Fruit fly (Drosophila melanogaster) whole organism, prepupa: ENCODE results near the gene CG1774.

Source experiments
- Blimp-1 ChIP-seq: fragments of 200-800 bp; sonication (Bioruptor generic); optimal IDR thresholded peaks from 3 replicates; lab custom pipeline; 2017; ENCODE audit warnings: missing biosample characterization, missing genetic modification characterization, mild to moderate bottlenecking, moderate library complexity, missing genetic modification reagents
- CG10631 ChIP-seq: fragments of 200-800 bp; sonication (Bioruptor generic); optimal IDR thresholded peaks from 2 replicates; lab custom pipeline; 2016; ENCODE audit warnings: missing biosample characterization, missing genetic modification characterization
- CG10669 ChIP-seq: fragments of 200-800 bp; sonication (Bioruptor generic); optimal IDR thresholded peaks from 3 replicates; lab custom pipeline; 2018; ENCODE audit warnings: missing biosample characterization, mild to moderate bottlenecking, missing genetic modification characterization, moderate library complexity
- CG11294 ChIP-seq: fragments of 200-800 bp; sonication (Bioruptor generic); IDR thresholded peaks from 2 replicates; pipeline ENCODE4 v1.3.6; 2022; ENCODE audit warnings: missing biosample characterization, missing genetic modification characterization
- CG11762 ChIP-seq: fragments of 200-800 bp; sonication (Bioruptor generic); optimal IDR thresholded peaks from 3 replicates; lab custom pipeline; 2016; ENCODE audit warnings: missing biosample characterization, missing genetic modification characterization; ENCODE audit not compliant: insufficient read depth
- CG11902 ChIP-seq: fragments of 200-800 bp; sonication (Bioruptor generic); optimal IDR thresholded peaks from 3 replicates; lab custom pipeline; 2016; ENCODE audit warnings: missing biosample characterization, missing genetic modification characterization
- CG15336 ChIP-seq: fragments of 200-800 bp; sonication (Bioruptor generic); IDR thresholded peaks from 2 replicates; pipeline ENCODE4 v1.3.6; 2022; ENCODE audit warnings: missing biosample characterization, missing genetic modification characterization
- CG1621 ChIP-seq: fragments of 200-800 bp; sonication (Bioruptor generic); optimal IDR thresholded peaks from 3 replicates; lab custom pipeline; 2018; ENCODE audit warnings: missing biosample characterization, mild to moderate bottlenecking, missing genetic modification characterization
- CG16779 ChIP-seq: fragments of 200-800 bp; sonication (Bioruptor generic); optimal IDR thresholded peaks from 3 replicates; lab custom pipeline; 2017; ENCODE audit warnings: missing biosample characterization, mild to moderate bottlenecking, missing genetic modification characterization
- CG3032 ChIP-seq: fragments of 200-800 bp; optimal IDR thresholded peaks from 2 replicates; lab custom pipeline; 2019; ENCODE audit warnings: missing biosample characterization, mild to moderate bottlenecking, missing genetic modification characterization, moderate library complexity
- CG31627 ChIP-seq: fragments of 200-800 bp; sonication (Bioruptor generic); optimal IDR thresholded peaks from 3 replicates; lab custom pipeline; 2016; ENCODE audit warnings: missing biosample characterization, missing genetic modification characterization
- CG32006 ChIP-seq: fragments of 200-800 bp; sonication (Bioruptor generic); optimal IDR thresholded peaks from 3 replicates; lab custom pipeline; 2017; ENCODE audit warnings: missing biosample characterization, mild to moderate bottlenecking, missing genetic modification characterization
- CG34406 ChIP-seq: fragments of 200-800 bp; sonication (Bioruptor generic); optimal IDR thresholded peaks from 3 replicates; lab custom pipeline; 2016; ENCODE audit warnings: missing biosample characterization, missing genetic modification characterization
- CG3919 ChIP-seq: fragments of 200-800 bp; sonication (Bioruptor generic); optimal IDR thresholded peaks from 3 replicates; lab custom pipeline; 2016; ENCODE audit warnings: missing biosample characterization, missing genetic modification characterization
- CG4318 ChIP-seq: fragments of 200-800 bp; sonication (Bioruptor generic); optimal IDR thresholded peaks from 3 replicates; lab custom pipeline; 2017; ENCODE audit warnings: missing biosample characterization, mild to moderate bottlenecking, missing genetic modification characterization
- CG6163 ChIP-seq: fragments of 200-800 bp; sonication (Bioruptor generic); IDR thresholded peaks from 3 replicates; pipeline ENCODE4 v1.3.6; 2022; ENCODE audit warnings: missing biosample characterization, missing genetic modification characterization
- CG6276 ChIP-seq: fragments of 200-800 bp; sonication (Bioruptor generic); optimal IDR thresholded peaks from 2 replicates; lab custom pipeline; 2017; ENCODE audit warnings: missing biosample characterization, mild to moderate bottlenecking, missing genetic modification characterization
- CG6792 ChIP-seq: fragments of 200-800 bp; sonication (Bioruptor generic); optimal IDR thresholded peaks from 3 replicates; lab custom pipeline; 2016; ENCODE audit warnings: missing biosample characterization, missing genetic modification characterization
- CG6808 ChIP-seq: fragments of 200-800 bp; sonication (Bioruptor generic); optimal IDR thresholded peaks from 3 replicates; lab custom pipeline; 2017; ENCODE audit warnings: missing biosample characterization, missing genetic modification characterization, mild to moderate bottlenecking, moderate library complexity, missing genetic modification reagents
- CG6854 ChIP-seq: fragments of 200-800 bp; sonication (Bioruptor generic); optimal IDR thresholded peaks from 2 replicates; lab custom pipeline; 2017; ENCODE audit warnings: missing biosample characterization, mild to moderate bottlenecking, missing genetic modification characterization
- CG7368 ChIP-seq: fragments of 200-800 bp; sonication (Bioruptor generic); optimal IDR thresholded peaks from 3 replicates; lab custom pipeline; 2016; ENCODE audit warnings: missing biosample characterization, missing genetic modification characterization
- CG8119 ChIP-seq: fragments of 200-800 bp; sonication (Bioruptor generic); IDR thresholded peaks from 3 replicates; pipeline ENCODE4 v1.3.6; 2022; ENCODE audit warnings: missing biosample characterization, missing genetic modification characterization
- CG8319 ChIP-seq: fragments of 200-800 bp; sonication (Bioruptor generic); optimal IDR thresholded peaks from 3 replicates; lab custom pipeline; 2016; ENCODE audit warnings: missing biosample characterization, missing genetic modification characterization
- CG8632 ChIP-seq: fragments of 200-800 bp; sonication (Bioruptor generic); optimal IDR thresholded peaks from 3 replicates; lab custom pipeline; 2016; ENCODE audit warnings: missing biosample characterization, missing genetic modification characterization
- Eip75B ChIP-seq: fragments of 200-800 bp; sonication (Bioruptor generic); optimal IDR thresholded peaks from 3 replicates; lab custom pipeline; 2016; ENCODE audit warnings: missing biosample characterization, missing genetic modification characterization
- Eip78C ChIP-seq: fragments of 200-800 bp; sonication (Bioruptor generic); peaks from one replicate; lab custom pipeline; 2016; ENCODE audit warnings: missing biosample characterization, missing genetic modification characterization
- Ets21C ChIP-seq: fragments of 200-800 bp; sonication (Bioruptor generic); optimal IDR thresholded peaks from 3 replicates; lab custom pipeline; 2016; ENCODE audit warnings: missing biosample characterization, missing genetic modification characterization
- Ets96B ChIP-seq: fragments of 200-800 bp; optimal IDR thresholded peaks from 2 replicates; lab custom pipeline; 2019; ENCODE audit warnings: missing biosample characterization, mild to moderate bottlenecking, missing genetic modification characterization, moderate library complexity
- Hr38 ChIP-seq: sonication (Bioruptor generic); optimal IDR thresholded peaks from 2 replicates; lab custom pipeline; 2016; ENCODE audit warnings: missing biosample characterization, missing genetic modification characterization
- Hr39 ChIP-seq: fragments of 200-800 bp; sonication (Bioruptor generic); optimal IDR thresholded peaks from 2 replicates; lab custom pipeline; 2016; ENCODE audit warnings: missing biosample characterization, missing genetic modification characterization
- Hr4 ChIP-seq: fragments of 200-800 bp; sonication (Bioruptor generic); optimal IDR thresholded peaks from 3 replicates; lab custom pipeline; 2016; ENCODE audit warnings: missing biosample characterization, missing genetic modification characterization
- Lpt ChIP-seq: fragments of 200-800 bp; sonication (Bioruptor generic); optimal IDR thresholded peaks from 3 replicates; lab custom pipeline; 2016; ENCODE audit warnings: missing biosample characterization, missing genetic modification characterization
- Met ChIP-seq: fragments of 200-800 bp; sonication (Bioruptor generic); optimal IDR thresholded peaks from 3 replicates; lab custom pipeline; 2016; ENCODE audit warnings: missing biosample characterization, missing genetic modification characterization
- OdsH ChIP-seq: fragments of 200-800 bp; sonication (Bioruptor generic); optimal IDR thresholded peaks from 3 replicates; lab custom pipeline; 2016; ENCODE audit warnings: missing biosample characterization, missing genetic modification characterization
- Smox ChIP-seq: fragments of 200-800 bp; sonication (Bioruptor generic); optimal IDR thresholded peaks from 3 replicates; lab custom pipeline; 2016; ENCODE audit warnings: missing biosample characterization, missing genetic modification characterization
- Sox102F ChIP-seq: fragments of 200-800 bp; sonication (Bioruptor generic); optimal IDR thresholded peaks from 2 replicates; lab custom pipeline; 2016; ENCODE audit warnings: missing biosample characterization, mild to moderate bottlenecking, missing genetic modification characterization
- Sox14 ChIP-seq: fragments of 200-800 bp; sonication (Bioruptor generic); optimal IDR thresholded peaks from 3 replicates; lab custom pipeline; 2016; ENCODE audit warnings: missing biosample characterization, missing genetic modification characterization
- acj6 ChIP-seq: fragments of 200-800 bp; sonication (Bioruptor generic); optimal IDR thresholded peaks from 3 replicates; lab custom pipeline; 2016; ENCODE audit warnings: missing biosample characterization, missing genetic modification characterization
- cyc ChIP-seq: fragments of 200-800 bp; sonication (Bioruptor generic); optimal IDR thresholded peaks from 3 replicates; lab custom pipeline; 2016; ENCODE audit warnings: missing biosample characterization, missing genetic modification characterization
- dac ChIP-seq: fragments of 200-800 bp; sonication (Bioruptor generic); optimal IDR thresholded peaks from 2 replicates; lab custom pipeline; 2017; ENCODE audit warnings: missing biosample characterization, mild to moderate bottlenecking, missing genetic modification characterization
- dsx ChIP-seq: fragments of 200-800 bp; optimal IDR thresholded peaks from 3 replicates; lab custom pipeline; 2019; ENCODE audit warnings: missing biosample characterization, mild to moderate bottlenecking, missing genetic modification characterization, moderate library complexity; ENCODE audit not compliant: poor library complexity, severe bottlenecking
- eg ChIP-seq: fragments of 200-800 bp; sonication (Bioruptor generic); IDR thresholded peaks from 3 replicates; pipeline ENCODE4 v1.3.6; 2022; ENCODE audit warnings: missing biosample characterization, missing genetic modification characterization
- fd59A ChIP-seq: fragments of 200-800 bp; sonication (Bioruptor generic); optimal IDR thresholded peaks from 2 replicates; lab custom pipeline; 2017; ENCODE audit warnings: missing biosample characterization, mild to moderate bottlenecking, missing genetic modification characterization, missing genetic modification reagents
- fd85E ChIP-seq: fragments of 200-800 bp; sonication (Bioruptor generic); optimal IDR thresholded peaks from 3 replicates; lab custom pipeline; 2016; ENCODE audit warnings: missing biosample characterization, missing genetic modification characterization
- fkh ChIP-seq: fragments of 200-800 bp; sonication (Bioruptor generic); optimal IDR thresholded peaks from 3 replicates; lab custom pipeline; 2017; ENCODE audit warnings: missing biosample characterization, mild to moderate bottlenecking, missing genetic modification characterization, moderate library complexity
- lz ChIP-seq: fragments of 200-800 bp; sonication (Bioruptor generic); optimal IDR thresholded peaks from 3 replicates; lab custom pipeline; 2016; ENCODE audit warnings: missing biosample characterization, missing genetic modification characterization
- net ChIP-seq: fragments of 200-800 bp; sonication (Bioruptor generic); optimal IDR thresholded peaks from 3 replicates; lab custom pipeline; 2016; ENCODE audit warnings: missing biosample characterization, missing genetic modification characterization
- pdm3 ChIP-seq: fragments of 200-800 bp; sonication (Bioruptor generic); optimal IDR thresholded peaks from 3 replicates; lab custom pipeline; 2016; ENCODE audit warnings: missing biosample characterization, missing genetic modification characterization
- salr ChIP-seq, 2 experiments: fragments of 200-800 bp; sonication (Bioruptor generic); optimal IDR thresholded peaks; 3 replicates each; lab custom pipeline; 2016 to 2018; ENCODE audit warnings: missing biosample characterization in 2 of 2, missing genetic modification characterization in 2 of 2, mild to moderate bottlenecking in 1 of 2
- ss ChIP-seq, 2 experiments: fragments of 200-800 bp; sonication (Bioruptor generic); optimal IDR thresholded peaks; 2 replicates in 1 of 2; 3 replicates in 1 of 2; lab custom pipeline; 2017 to 2018; ENCODE audit warnings: mild to moderate bottlenecking in 2 of 2, missing biosample characterization in 2 of 2, missing genetic modification characterization in 2 of 2, moderate library complexity in 1 of 2
- svp ChIP-seq: fragments of 200-800 bp; sonication (Bioruptor generic); peaks from one replicate; lab custom pipeline; 2016; ENCODE audit warnings: missing biosample characterization, missing genetic modification characterization
- vri ChIP-seq: fragments of 200-800 bp; sonication (Bioruptor generic); optimal IDR thresholded peaks from 3 replicates; lab custom pipeline; 2016; ENCODE audit warnings: missing biosample characterization, mild to moderate bottlenecking, missing genetic modification characterization

Gene CG1774

DNA sequence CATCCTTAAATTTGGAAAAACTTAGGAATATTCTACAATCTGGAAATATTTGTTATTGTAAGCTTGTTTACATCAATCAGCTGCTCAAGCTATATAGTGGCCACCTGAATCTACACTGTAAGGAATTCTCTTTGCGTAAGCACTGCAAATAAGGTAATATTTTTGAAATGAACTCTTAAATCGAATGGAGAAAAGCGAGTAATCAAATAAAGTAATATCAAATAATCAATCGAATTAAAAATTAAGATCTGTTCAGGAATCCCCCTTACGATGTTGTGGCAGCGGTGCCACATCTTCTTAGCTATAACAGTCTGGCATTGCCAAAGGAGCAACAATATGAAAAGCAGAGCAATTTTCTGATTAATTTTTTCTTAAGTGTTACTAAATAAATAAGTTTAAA, 23.4 kb downstream of the CG1774 start, which contains the start of the genes Mnat9 and CG1792:
Gene Mnat9 (minus strand): TSS at position 160 of the 400 bp plus-strand sequence.
Gene CG1792 (plus strand): TSS at position 303 of the 400 bp plus-strand sequence.
- TF ChIP-seq CG6792 (GFP tag; lab: Kevin White, UChicago) (peak; percentile 98), Eip78C (GFP tag; lab: Kevin White, UChicago) (peak; percentile 100), Eip75B (GFP tag; lab: Kevin White, UChicago) (peak; percentile 99), Hr39 (peak; percentile 99), dsx (GFP tag; lab: Kevin White, UChicago) (peak; percentile 98), Blimp-1 (peak; percentile 89), CG8632 (GFP tag; lab: Kevin White, UChicago) (peak; percentile 98), Hr4 (peak; percentile 99), CG11762 (GFP tag; lab: Kevin White, UChicago) (peak; percentile 98), CG31627 (peak; percentile 99), CG6854 (GFP tag; lab: Kevin White, UChicago) (peak; percentile 94), CG10669 (GFP tag; lab: Kevin White, UChicago) (peak; percentile 99), CG8119 (peak; percentile 98), ss (GFP tag; optimal IDR thresholded peaks at IDR 0.05; lab: Kevin White, UChicago) (peak; percentile 90 to 95), pdm3 (GFP tag; lab: Kevin White, UChicago) (peak; percentile 100), CG8319 (peak; percentile 99), CG3919 (GFP tag; lab: Kevin White, UChicago) (peak; percentile 99), CG32006 (GFP tag; lab: Kevin White, UChicago) (peak; percentile 99), Lpt (peak; percentile 99), Hr38 (GFP tag; lab: Kevin White, UChicago) (peak; percentile 96), eg (GFP tag; lab: Robert Waterston, UW) (peak; percentile 100), Smox (GFP tag; lab: Kevin White, UChicago) (peak; percentile 99), Ets96B (tag; lab: Kevin White, UChicago) (peak; percentile 99), fkh (GFP tag; lab: Kevin White, UChicago) (peak; percentile 95), lz (GFP tag; lab: Kevin White, UChicago) (peak; percentile 99), Sox14 (GFP tag; lab: Kevin White, UChicago) (peak; percentile 100), CG34406 (GFP tag; lab: Kevin White, UChicago) (peak; percentile 99), CG6276 (GFP tag; lab: Kevin White, UChicago) (peak; percentile 96), net (GFP tag; lab: Kevin White, UChicago) (peak; percentile 99), acj6 (GFP tag; lab: Kevin White, UChicago) (peak; percentile 99), CG4318 (GFP tag; lab: Kevin White, UChicago) (peak; percentile 99), CG1621 (tag; lab: Kevin White, UChicago) (peak; percentile 98), CG6808 (GFP tag; lab: Kevin White, UChicago) (peak; percentile 92), dac (GFP tag; lab: Kevin White, UChicago) (peak; percentile 98), vri (peak; percentile 98), salr (GFP tag; optimal IDR thresholded peaks at IDR 0.05; lab: Kevin White, UChicago) (peak; percentile 98 to 99), Met (GFP tag; lab: Kevin White, UChicago) (peak; percentile 99), CG10631 (GFP tag; lab: Kevin White, UChicago) (peak; percentile 99), OdsH (GFP tag; lab: Kevin White, UChicago) (peak; percentile 100), cyc (peak; percentile 99), CG3032 (tag; lab: Kevin White, UChicago) (peak; percentile 99), svp (peak; percentile 99), Ets21C (GFP tag; lab: Kevin White, UChicago) (peak; percentile 99), CG11294 (peak; percentile 99), fd59A (GFP tag; lab: Kevin White, UChicago) (peak; percentile 95), CG15336 (peak; percentile 98), CG11902 (GFP tag; lab: Kevin White, UChicago) (peak; percentile 99), CG6163 (peak; percentile 100), CG16779 (tag; lab: Kevin White, UChicago) (peak; percentile 92), CG7368 (GFP tag; lab: Kevin White, UChicago) (peak; percentile 99), Sox102F (GFP tag; lab: Kevin White, UChicago) (peak; percentile 97), fd85E (GFP tag; lab: Kevin White, UChicago) (peak; percentile 91)
